Worm (Caenorhabditis elegans) whole organism, L4/young adult: ENCODE data around the gene F58F12.1.

Experiments
- dao-5 ChIP-seq: sonication (generic microtip); optimal IDR thresholded peaks from 2 replicates; lab custom pipeline; 2016; ENCODE audit warnings: missing genotype, missing genetic modification characterization, moderate library complexity, missing compliant biosample characterization
- him-1 ChIP-seq: sonication (generic microtip); optimal IDR thresholded peaks from 2 replicates; lab custom pipeline; 2016; ENCODE audit warnings: missing genotype, missing genetic modification reagents, missing genetic modification characterization, missing compliant biosample characterization

ce11 chrII:6347341-6348118 is 35.9 kb upstream of the F58F12.1 start, which contains the start of gene lgg-1:
- no peak for TF ChIP-seq dao-5 (tag; lab: Kevin White, UChicago)
- no peak for TF ChIP-seq him-1 (tag; lab: Kevin White, UChicago)
